Worm (Caenorhabditis elegans) whole organism, young adult: ENCODE results near the gene C28D4.5.

Experiments
- mes-4 ChIP-seq: sonication (generic microtip); optimal IDR thresholded peaks from 2 replicates; lab custom pipeline; 2016; ENCODE audit warnings: missing genotype, missing genetic modification characterization, missing compliant biosample characterization
- pha-4 ChIP-seq: fragments of 150-350 bp; sonication (generic microtip); optimal IDR thresholded peaks from 2 replicates; lab custom pipeline; 2014; ENCODE audit warnings: missing biosample characterization, missing genetic modification reagents, missing genetic modification characterization
- somi-1 ChIP-seq: fragments of 200-800 bp; sonication (Bioruptor generic); optimal IDR thresholded peaks from 2 replicates; lab custom pipeline; 2018; ENCODE audit warnings: mild to moderate bottlenecking, missing genetic modification characterization, missing compliant biosample characterization
- unc-62 ChIP-seq: fragments of 150-350 bp; optimal IDR thresholded peaks from 2 replicates; lab custom pipeline; 2014; ENCODE audit warnings: missing biosample characterization, missing genetic modification reagents, missing genetic modification characterization
- ztf-3 ChIP-seq: fragments of 200-800 bp; sonication (Bioruptor generic); optimal IDR thresholded peaks from 2 replicates; lab custom pipeline; 2018; ENCODE audit warnings: mild to moderate bottlenecking, missing genetic modification characterization, missing compliant biosample characterization

- TF ChIP-seq unc-62 (no peak), somi-1 (GFP tag; lab: Kevin White, UChicago) (no peak), mes-4 (no peak), pha-4 (no peak), ztf-3 (GFP tag; lab: Kevin White, UChicago) (no peak)
Observed at ce11 chrIV:9725468-9725985, 21.1 kb downstream of the C28D4.5 start.
